Fruit fly (Drosophila melanogaster) whole organism, prepupa: ENCODE results near the gene Gr10a.

Experiments used
- CG16779 ChIP-seq: fragments of 200-800 bp; sonication (Bioruptor generic); optimal IDR thresholded peaks from 3 replicates; lab custom pipeline; 2017; ENCODE audit warnings: missing biosample characterization, mild to moderate bottlenecking, missing genetic modification characterization
- CG31627 ChIP-seq: fragments of 200-800 bp; sonication (Bioruptor generic); optimal IDR thresholded peaks from 3 replicates; lab custom pipeline; 2016; ENCODE audit warnings: missing biosample characterization, missing genetic modification characterization
- CG32006 ChIP-seq: fragments of 200-800 bp; sonication (Bioruptor generic); optimal IDR thresholded peaks from 3 replicates; lab custom pipeline; 2017; ENCODE audit warnings: missing biosample characterization, mild to moderate bottlenecking, missing genetic modification characterization
- CG4318 ChIP-seq: fragments of 200-800 bp; sonication (Bioruptor generic); optimal IDR thresholded peaks from 3 replicates; lab custom pipeline; 2017; ENCODE audit warnings: missing biosample characterization, mild to moderate bottlenecking, missing genetic modification characterization
- CG8119 ChIP-seq: fragments of 200-800 bp; sonication (Bioruptor generic); IDR thresholded peaks from 3 replicates; pipeline ENCODE4 v1.3.6; 2022; ENCODE audit warnings: missing biosample characterization, missing genetic modification characterization
- Eip78C ChIP-seq: fragments of 200-800 bp; sonication (Bioruptor generic); peaks from one replicate; lab custom pipeline; 2016; ENCODE audit warnings: missing biosample characterization, missing genetic modification characterization
- dac ChIP-seq: fragments of 200-800 bp; sonication (Bioruptor generic); optimal IDR thresholded peaks from 2 replicates; lab custom pipeline; 2017; ENCODE audit warnings: missing biosample characterization, mild to moderate bottlenecking, missing genetic modification characterization
- fd85E ChIP-seq: fragments of 200-800 bp; sonication (Bioruptor generic); optimal IDR thresholded peaks from 3 replicates; lab custom pipeline; 2016; ENCODE audit warnings: missing biosample characterization, missing genetic modification characterization
- net ChIP-seq: fragments of 200-800 bp; sonication (Bioruptor generic); optimal IDR thresholded peaks from 3 replicates; lab custom pipeline; 2016; ENCODE audit warnings: missing biosample characterization, missing genetic modification characterization
- svp ChIP-seq: fragments of 200-800 bp; sonication (Bioruptor generic); peaks from one replicate; lab custom pipeline; 2016; ENCODE audit warnings: missing biosample characterization, missing genetic modification characterization

DNA sequence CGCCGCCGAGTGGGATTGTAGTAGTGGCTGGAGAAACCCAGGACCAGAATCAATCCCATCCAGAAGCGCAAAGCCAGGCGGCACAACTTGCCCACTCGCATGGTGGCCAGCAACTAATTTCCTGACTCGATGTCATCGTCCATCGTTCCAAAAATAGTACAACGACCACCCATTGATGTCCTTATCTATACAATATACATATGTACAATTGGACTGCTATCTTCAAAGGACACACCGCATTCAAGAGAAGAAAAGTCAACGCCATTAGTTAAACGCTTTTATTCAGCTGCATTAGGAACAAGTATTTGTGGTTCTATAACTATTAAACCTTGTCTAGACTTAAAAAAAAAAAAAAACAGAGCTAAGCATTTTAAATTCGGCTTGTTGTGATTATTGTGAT, 4.1 kb downstream of the Gr10a start, which contains the start of gene Gr10b:
- TF ChIP-seq dac (GFP tag; lab: Kevin White, UChicago) (no peak), CG4318 (GFP tag; lab: Kevin White, UChicago) (no peak), CG32006 (no peak), CG8119 (GFP tag; lab: Robert Waterston, UW) (no peak), CG31627 (GFP tag; lab: Kevin White, UChicago) (no peak), svp (GFP tag; lab: Kevin White, UChicago) (no peak), fd85E (GFP tag; lab: Kevin White, UChicago) (no peak), net (GFP tag; lab: Kevin White, UChicago) (no peak), CG16779 (tag; lab: Kevin White, UChicago) (no peak), Eip78C (GFP tag; lab: Kevin White, UChicago) (no peak)
